Worm (Caenorhabditis elegans) whole organism, midembryonic: Measurements from ENCODE around the gene kin-24.

Experiments
- T22C8.4 ChIP-seq: fragments of 200-800 bp; sonication (Bioruptor generic); IDR thresholded peaks from 2 replicates; pipeline ENCODE4 v1.3.6; 2022; ENCODE audit warnings: missing genetic modification characterization, missing compliant biosample characterization
- cog-1 ChIP-seq: sonication (generic microtip); optimal IDR thresholded peaks from 2 replicates; lab custom pipeline; 2016; ENCODE audit warnings: missing genetic modification characterization, missing compliant biosample characterization
- flt-1 ChIP-seq: fragments of 200-800 bp; sonication (Bioruptor generic); IDR thresholded peaks from 2 replicates; pipeline ENCODE4 v1.3.6; 2022; ENCODE audit warnings: missing genetic modification characterization, missing compliant biosample characterization
- klf-2 ChIP-seq: fragments of 200-800 bp; sonication (Bioruptor generic); conservative IDR thresholded peaks from 2 replicates; pipeline ENCODE4 v1.3.6; 2022; ENCODE audit warnings: missing genetic modification reagents, missing genetic modification characterization, missing compliant biosample characterization
- med-1 ChIP-seq: sonication (generic microtip); optimal IDR thresholded peaks from 2 replicates; lab custom pipeline; 2017; ENCODE audit warnings: missing genetic modification characterization, mild to moderate bottlenecking, missing compliant biosample characterization, antibody characterized with exemption, missing genetic modification reagents; ENCODE audit not compliant: insufficient read depth
- ref-1 ChIP-seq: fragments of 200-800 bp; sonication (Bioruptor generic); conservative IDR thresholded peaks from 2 replicates; pipeline ENCODE4 v1.3.6; 2022; ENCODE audit warnings: missing genetic modification reagents, missing genetic modification characterization, missing compliant biosample characterization
- tab-1 ChIP-seq: fragments of 200-800 bp; sonication (Bioruptor generic); IDR thresholded peaks from 2 replicates; pipeline ENCODE4 v1.3.6; 2022; ENCODE audit warnings: missing genetic modification characterization, missing compliant biosample characterization
- ztf-23 ChIP-seq: fragments of 200-800 bp; sonication (Bioruptor generic); IDR thresholded peaks from 2 replicates; pipeline ENCODE4 v1.3.6; 2022; ENCODE audit warnings: missing genetic modification reagents, missing genetic modification characterization, missing compliant biosample characterization
- ztf-29 ChIP-seq: fragments of 200-800 bp; sonication (Bioruptor generic); IDR thresholded peaks from 2 replicates; pipeline ENCODE4 v1.3.6; 2022; ENCODE audit warnings: missing genetic modification reagents, missing genetic modification characterization, missing compliant biosample characterization

Gene kin-24

ce11 chrIV:9866865-9867264 is 26.0 kb upstream of the kin-24 start:
- no peak for TF ChIP-seq cog-1 (tag; lab: Kevin White, UChicago)

DNA sequence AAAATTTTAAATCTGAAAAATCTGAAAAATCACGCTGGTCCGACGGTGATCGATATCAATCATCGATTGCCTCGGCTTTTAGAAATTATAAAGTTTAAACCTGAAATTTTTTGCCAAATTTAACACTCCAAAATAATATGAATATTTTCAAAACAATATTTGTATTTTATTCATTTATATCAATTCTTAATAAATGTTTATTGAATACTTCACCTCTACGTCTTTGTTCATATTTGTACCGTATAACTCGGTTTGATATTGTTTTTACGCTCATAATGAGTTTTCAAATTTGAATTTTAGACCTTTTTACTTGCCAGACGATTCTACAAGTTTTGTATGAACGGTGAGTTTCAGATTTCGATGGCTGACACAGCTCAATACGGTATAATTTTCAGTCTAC is 23.9 kb upstream of the kin-24 start, which contains the start of the genes K07F5.15 and K07F5.22:
Gene K07F5.15 (plus strand): TSS at position 301 of the 400 bp plus-strand sequence.
Gene K07F5.22 (plus strand): TSS at position 301 of the 400 bp plus-strand sequence.
- TF ChIP-seq ref-1 (GFP tag; lab: Robert Waterston, UW), result no peak
- no peak for TF ChIP-seq ztf-23 (GFP tag; lab: Robert Waterston, UW)
- TF ChIP-seq tab-1 (GFP tag; lab: Robert Waterston, UW), result no peak
- no peak for TF ChIP-seq flt-1 (GFP tag; lab: Robert Waterston, UW)
- TF ChIP-seq T22C8.4 (GFP tag; lab: Robert Waterston, UW), result no peak
- TF ChIP-seq cog-1 (tag; lab: Kevin White, UChicago), result no peak
- TF ChIP-seq ztf-29 (GFP tag; lab: Robert Waterston, UW), result no peak
- no peak for TF ChIP-seq med-1
- no peak for TF ChIP-seq klf-2 (GFP tag; lab: Robert Waterston, UW)

ce11 chrIV:9863817-9864216 is 22.9 kb upstream of the kin-24 start, which contains the start of gene K07F5.16:
TSS of gene K07F5.16 (plus strand) at chrIV:9864117.
- no peak for TF ChIP-seq med-1
- no peak for TF ChIP-seq ztf-29 (GFP tag; lab: Robert Waterston, UW)
- TF ChIP-seq flt-1 (GFP tag; lab: Robert Waterston, UW), result no peak
- no peak for TF ChIP-seq ztf-23 (GFP tag; lab: Robert Waterston, UW)

- no peak for TF ChIP-seq ztf-23 (GFP tag; lab: Robert Waterston, UW)
- TF ChIP-seq ztf-29 (GFP tag; lab: Robert Waterston, UW), result no peak
- no peak for TF ChIP-seq ref-1 (GFP tag; lab: Robert Waterston, UW)
- no peak for TF ChIP-seq med-1
- no peak for TF ChIP-seq klf-2 (GFP tag; lab: Robert Waterston, UW)
- TF ChIP-seq cog-1 (tag; lab: Kevin White, UChicago), result no peak
- no peak for TF ChIP-seq flt-1 (GFP tag; lab: Robert Waterston, UW)
- no peak for TF ChIP-seq tab-1 (GFP tag; lab: Robert Waterston, UW)
- no peak for TF ChIP-seq T22C8.4 (GFP tag; lab: Robert Waterston, UW)
Measured at ce11 chrIV:9861921-9862320, 21.0 kb upstream of the kin-24 start, which contains the start of gene K07F5.14. TSS of gene K07F5.14 (plus strand) at chrIV:9862221.

DNA sequence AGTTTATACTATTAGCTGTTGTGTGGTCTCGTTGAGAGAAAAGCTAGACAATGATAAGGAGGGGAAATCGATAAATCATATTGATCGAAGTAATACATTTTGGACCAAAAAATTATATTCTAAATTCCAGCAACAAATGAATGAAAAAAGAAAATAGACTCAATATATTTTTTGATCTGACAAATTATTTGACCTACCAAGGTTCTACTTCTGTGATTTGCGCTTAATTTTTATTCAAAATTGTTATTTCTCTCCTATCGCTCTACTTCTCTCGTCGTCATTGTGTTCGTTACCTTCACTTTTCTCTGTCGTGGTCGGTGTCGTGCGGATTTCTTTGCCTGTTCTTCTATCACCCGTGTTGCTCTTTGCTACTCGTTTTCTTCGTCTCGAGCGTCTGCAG is 18.1 kb upstream of the kin-24 start:
- TF ChIP-seq ref-1 (GFP tag; lab: Robert Waterston, UW), result no peak
- no peak for TF ChIP-seq flt-1 (GFP tag; lab: Robert Waterston, UW)
- TF ChIP-seq klf-2 (GFP tag; lab: Robert Waterston, UW), result no peak
- no peak for TF ChIP-seq med-1
- no peak for TF ChIP-seq ztf-23 (GFP tag; lab: Robert Waterston, UW)
- no peak for TF ChIP-seq cog-1 (tag; lab: Kevin White, UChicago)

DNA sequence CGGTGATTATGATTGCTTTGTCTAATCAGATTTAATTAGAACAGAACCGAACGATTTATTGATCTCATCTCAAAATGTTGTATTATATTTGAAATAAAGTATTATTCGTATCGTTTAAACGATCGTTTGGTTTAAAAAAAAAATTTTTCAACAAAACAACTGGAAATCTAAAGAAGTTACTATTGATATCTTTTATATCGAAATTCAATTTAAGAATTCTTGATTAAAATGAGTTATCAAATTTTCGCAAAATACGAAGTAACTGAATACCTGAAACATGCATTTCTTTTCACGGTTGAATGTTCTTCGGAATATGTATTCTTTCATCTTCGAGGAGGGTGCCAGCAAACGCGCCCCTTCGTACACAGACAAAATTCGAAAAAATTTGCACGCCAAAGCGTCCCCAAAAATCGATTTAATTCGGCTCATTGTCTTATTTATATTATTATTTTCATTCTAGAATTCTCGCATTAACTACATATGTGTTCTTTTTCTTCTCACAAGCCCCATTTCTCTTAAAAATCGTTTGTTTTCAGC is 17.1 kb upstream of the kin-24 start, which contains the start of gene npp-1:
Gene npp-1 (plus strand): TSS at position 537 of the 537 bp plus-strand sequence.
- TF ChIP-seq cog-1 (tag; lab: Kevin White, UChicago) (no peak), ref-1 (GFP tag; lab: Robert Waterston, UW) (no peak), med-1 (no peak)

DNA sequence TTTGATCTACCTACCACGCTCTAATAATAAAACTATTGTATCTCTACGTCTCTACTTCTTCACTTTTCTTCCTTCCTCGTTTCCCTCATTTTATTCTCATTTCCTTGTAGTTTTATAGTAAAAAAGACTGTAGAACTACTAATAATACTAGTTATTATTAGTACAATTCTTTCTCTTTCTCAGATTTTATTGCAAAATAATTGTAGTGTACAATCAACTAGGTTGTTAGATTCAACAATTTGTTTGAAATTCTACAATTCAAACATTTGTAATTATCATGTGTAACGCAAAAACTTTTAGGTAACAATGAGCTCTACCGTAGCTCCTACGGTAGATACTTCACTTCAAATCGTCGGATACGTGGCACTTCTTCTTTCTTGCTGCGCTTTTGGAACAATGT is 14.8 kb upstream of the kin-24 start, which contains the start of gene K07F5.12:
Gene K07F5.12 (plus strand): TSS at position 301 of the 400 bp plus-strand sequence.
- no peak for TF ChIP-seq tab-1 (GFP tag; lab: Robert Waterston, UW)

DNA sequence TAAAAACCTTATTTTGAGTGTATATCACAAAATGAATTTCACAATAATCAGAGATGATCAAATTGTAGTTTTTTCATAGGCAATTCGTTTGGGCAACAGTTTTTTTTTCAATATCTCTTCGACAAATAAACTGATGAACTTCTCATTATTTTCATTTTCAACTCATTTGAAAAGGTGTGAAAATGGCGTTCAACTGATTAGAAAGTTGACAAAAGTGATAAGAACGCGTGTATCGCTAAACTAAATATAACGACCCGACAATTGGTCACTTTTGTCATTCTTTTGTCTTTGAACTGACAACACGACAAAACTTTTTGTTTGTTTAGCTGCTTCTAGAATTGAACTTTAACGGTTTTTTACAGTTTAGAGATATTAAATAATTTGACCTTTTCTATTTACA is 14.1 kb upstream of the kin-24 start:
- TF ChIP-seq flt-1 (GFP tag; lab: Robert Waterston, UW) (no peak), klf-2 (GFP tag; lab: Robert Waterston, UW) (no peak), ref-1 (GFP tag; lab: Robert Waterston, UW) (no peak), med-1 (no peak), cog-1 (tag; lab: Kevin White, UChicago) (no peak), ztf-23 (GFP tag; lab: Robert Waterston, UW) (no peak), tab-1 (GFP tag; lab: Robert Waterston, UW) (no peak), ztf-29 (GFP tag; lab: Robert Waterston, UW) (no peak), T22C8.4 (GFP tag; lab: Robert Waterston, UW) (no peak)

ce11 chrIV:9852818-9853466 is 12.1 kb upstream of the kin-24 start:
- TF ChIP-seq flt-1 (GFP tag; lab: Robert Waterston, UW), result no peak
- TF ChIP-seq T22C8.4 (GFP tag; lab: Robert Waterston, UW), result no peak
- TF ChIP-seq med-1, result no peak
- TF ChIP-seq ztf-29 (GFP tag; lab: Robert Waterston, UW), result no peak
- TF ChIP-seq klf-2 (GFP tag; lab: Robert Waterston, UW), result no peak
- no peak for TF ChIP-seq ref-1 (GFP tag; lab: Robert Waterston, UW)
- TF ChIP-seq ztf-23 (GFP tag; lab: Robert Waterston, UW), result no peak
- no peak for TF ChIP-seq cog-1 (tag; lab: Kevin White, UChicago)
- TF ChIP-seq tab-1 (GFP tag; lab: Robert Waterston, UW), result no peak

ce11 chrIV:9852250-9852649 is 11.4 kb upstream of the kin-24 start, which contains the start of gene ssq-1:
TSS of gene ssq-1 (plus strand) at chrIV:9852550.
- TF ChIP-seq ztf-29 (GFP tag; lab: Robert Waterston, UW) (no peak), cog-1 (tag; lab: Kevin White, UChicago) (no peak), tab-1 (GFP tag; lab: Robert Waterston, UW) (no peak), ref-1 (GFP tag; lab: Robert Waterston, UW) (no peak), med-1 (no peak), ztf-23 (GFP tag; lab: Robert Waterston, UW) (no peak), flt-1 (GFP tag; lab: Robert Waterston, UW) (no peak), klf-2 (GFP tag; lab: Robert Waterston, UW) (no peak), T22C8.4 (GFP tag; lab: Robert Waterston, UW) (no peak)
